Fruit fly (Drosophila melanogaster): ENCODE measurements around the gene hiw.

Gene hiw

DNA sequence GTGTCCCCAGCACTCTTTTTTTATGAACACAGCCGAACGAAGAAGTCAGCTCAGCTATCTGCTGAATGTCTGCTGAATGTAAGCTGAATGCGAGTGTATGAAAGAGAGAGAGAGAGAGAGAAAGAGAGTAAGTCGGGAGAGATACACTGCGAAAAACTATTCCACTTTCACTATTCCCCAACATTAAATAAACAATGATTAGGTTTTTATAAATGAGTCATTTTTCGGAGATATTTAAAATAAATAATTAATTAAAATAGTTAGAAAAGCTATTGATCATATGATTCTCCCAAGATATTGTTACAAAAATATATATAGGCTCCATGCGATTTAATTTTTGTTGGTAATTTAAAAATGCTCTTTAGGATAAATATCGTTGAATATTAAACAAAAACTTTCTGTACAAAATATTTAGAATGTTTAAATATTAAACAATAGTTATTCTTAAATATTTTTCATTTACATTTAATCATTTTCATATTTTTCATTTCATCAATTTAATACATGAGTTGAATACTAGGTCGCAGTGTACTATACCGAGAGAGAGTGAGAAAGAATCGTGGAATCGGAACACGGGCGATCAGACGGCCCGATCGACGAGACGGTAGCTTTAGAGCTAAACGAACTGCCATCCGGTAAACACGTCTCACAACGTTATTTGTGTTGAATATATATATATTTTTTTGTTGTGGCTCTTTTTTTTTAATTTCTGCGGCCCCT lies 39.2 kb downstream of the hiw start, which contains the start of gene be (continued):
- peak; percentile 14; the same call in 1 of the 2 replicates for TF ChIP-seq Bgb (GFP tag; IDR thresholded peaks at IDR 0.05; ENCODE audit: partially characterized antibody)
- peak; percentile 60 for TF ChIP-seq sens (GFP tag)
- TF ChIP-seq dmrt99B (tag; optimal IDR thresholded peaks at IDR 0.05), result peak; percentile 84
- TF ChIP-seq Nf-YA (GFP tag; IDR thresholded peaks at IDR 0.05), result 0 out of 2 replicates have a peak, but pooled peaks have one; percentile 16
- peak; percentile 78 for TF ChIP-seq Ssrp (tag; optimal IDR thresholded peaks at IDR 0.05)
- peak; percentile 49 for TF ChIP-seq CG31224 (GFP tag; IDR thresholded peaks at IDR 0.05)
- TF ChIP-seq Lpt (GFP tag; optimal IDR thresholded peaks at IDR 0.05), result no peak
- TF ChIP-seq croc (GFP tag; conservative IDR thresholded peaks at IDR 0.05), result peak; percentile 60
- TF ChIP-seq CG9437 (GFP tag; optimal IDR thresholded peaks at IDR 0.05), result peak; percentile 85
- peak; percentile 83 for TF ChIP-seq dysf (GFP tag; IDR thresholded peaks at IDR 0.05)
- 0 out of 3 replicates have a peak, but pooled peaks have one; percentile 24 for TF ChIP-seq CG11093 (GFP tag; IDR thresholded peaks at IDR 0.05)
- TF ChIP-seq h (optimal IDR thresholded peaks at IDR 0.05), result no peak
- TF ChIP-seq CG32767 (GFP tag; IDR thresholded peaks at IDR 0.05), result peak; percentile 51; the same call in 1 of the 2 replicates
- peak; percentile 40 for TF ChIP-seq CG6683 (GFP tag; optimal IDR thresholded peaks at IDR 0.05)
- TF ChIP-seq CG4424 (GFP tag; optimal IDR thresholded peaks at IDR 0.05), result peak; percentile 50
- peak; percentile 49; the same call in 1 of the 2 replicates for TF ChIP-seq sisA (GFP tag; IDR thresholded peaks at IDR 0.05)
- TF ChIP-seq HHEX (GFP tag; optimal IDR thresholded peaks at IDR 0.05), result peak; percentile 29
- no peak for TF ChIP-seq scrt (GFP tag; optimal IDR thresholded peaks at IDR 0.05)
- TF ChIP-seq Hmx (GFP tag; optimal IDR thresholded peaks at IDR 0.05), result no peak
- peak; percentile 9 for TF ChIP-seq caup (GFP tag; optimal IDR thresholded peaks at IDR 0.05; ENCODE audit: severe bottlenecking)
- TF ChIP-seq H2.0 (GFP tag; IDR thresholded peaks at IDR 0.05), result no peak
- TF ChIP-seq PHDP (tag; optimal IDR thresholded peaks at IDR 0.05), result peak; percentile 62
- TF ChIP-seq CG6689 (GFP tag; IDR thresholded peaks at IDR 0.05), result peak; percentile 74
- peak; percentile 74 for TF ChIP-seq slbo (GFP tag; IDR thresholded peaks at IDR 0.05)
- peak; percentile 55 for TF ChIP-seq CG3281 (GFP tag; optimal IDR thresholded peaks at IDR 0.05)
- TF ChIP-seq CG8944 (GFP tag; optimal IDR thresholded peaks at IDR 0.05), result no peak
- TF ChIP-seq CG11504 (tag; optimal IDR thresholded peaks at IDR 0.05), result peak; percentile 88
- peak; percentile 3 for TF ChIP-seq CG4707 (GFP tag; optimal IDR thresholded peaks at IDR 0.05)
- TF ChIP-seq CG11085 (GFP tag; IDR thresholded peaks at IDR 0.05), result no peak
- peak; percentile 89 for TF ChIP-seq CG8924 (tag; optimal IDR thresholded peaks at IDR 0.05)
- TF ChIP-seq Fer3 (tag; optimal IDR thresholded peaks at IDR 0.05), result peak; percentile 23
- no peak for TF ChIP-seq Hsf (GFP tag; optimal IDR thresholded peaks at IDR 0.05)
- TF ChIP-seq CG9727 (GFP tag; optimal IDR thresholded peaks at IDR 0.05), result peak; percentile 87
- TF ChIP-seq CG32772 (GFP tag; IDR thresholded peaks at IDR 0.05), result no peak; the same call in 1 of the 2 replicates
- TF ChIP-seq Asciz (GFP tag; optimal IDR thresholded peaks at IDR 0.05), result peak; percentile 28
- no peak for TF ChIP-seq CG11696 (GFP tag; IDR thresholded peaks at IDR 0.05)
- no peak for TF ChIP-seq mam (GFP tag; optimal IDR thresholded peaks at IDR 0.05)
- TF ChIP-seq HLH54F (GFP tag; optimal IDR thresholded peaks at IDR 0.05), result no peak
- TF ChIP-seq CG2712 (tag; optimal IDR thresholded peaks at IDR 0.05), result peak; percentile 90
- peak; percentile 14 for TF ChIP-seq CG2120 (GFP tag; optimal IDR thresholded peaks at IDR 0.05)
- TF ChIP-seq crol (GFP tag; IDR thresholded peaks at IDR 0.05), result no peak
- TF ChIP-seq CG12769 (tag; optimal IDR thresholded peaks at IDR 0.05), result peak; percentile 66
- no peak for TF ChIP-seq kni (GFP tag; optimal IDR thresholded peaks at IDR 0.05)
- TF ChIP-seq HLHmδ (GFP tag; optimal IDR thresholded peaks at IDR 0.05), result peak; percentile 42
- no peak for TF ChIP-seq CG16779 (GFP tag; IDR thresholded peaks at IDR 0.05)
- no peak for TF ChIP-seq D (optimal IDR thresholded peaks at IDR 0.05)
- peak; percentile 42 for TF ChIP-seq D (GFP tag; optimal IDR thresholded peaks at IDR 0.05)
- peak; percentile 83 for TF ChIP-seq CG7839 (tag; optimal IDR thresholded peaks at IDR 0.05)
- TF ChIP-seq Hr78 (GFP tag; optimal IDR thresholded peaks at IDR 0.05), result peak in 1 of 2 experiments; percentile 41
- no peak for TF ChIP-seq pho (GFP tag; optimal IDR thresholded peaks at IDR 0.05)
